Fruit fly (Drosophila melanogaster): Measurements from ENCODE around the gene spas.

The spas gene

DNA sequence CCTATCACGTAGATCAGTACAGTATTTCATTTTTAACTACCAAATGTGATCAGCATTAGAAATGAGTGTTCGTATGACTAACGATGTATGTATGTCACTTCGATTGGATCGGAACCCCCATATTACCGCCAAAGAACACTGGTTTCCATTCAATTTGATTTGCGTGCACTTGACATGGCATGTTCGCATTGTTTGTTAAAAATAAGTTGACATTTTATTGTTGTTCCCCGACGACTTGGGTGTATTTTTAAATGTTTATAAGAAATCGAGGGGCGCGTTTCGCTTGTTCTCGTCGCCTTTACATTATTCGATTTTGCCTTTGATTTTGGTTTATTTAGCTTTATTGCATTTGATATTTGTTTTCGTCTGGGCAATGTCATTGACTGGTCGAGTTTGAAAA is 22.6 kb upstream of the spas start:
- no peak for TF ChIP-seq noc (tag; optimal IDR thresholded peaks at IDR 0.05)

DNA sequence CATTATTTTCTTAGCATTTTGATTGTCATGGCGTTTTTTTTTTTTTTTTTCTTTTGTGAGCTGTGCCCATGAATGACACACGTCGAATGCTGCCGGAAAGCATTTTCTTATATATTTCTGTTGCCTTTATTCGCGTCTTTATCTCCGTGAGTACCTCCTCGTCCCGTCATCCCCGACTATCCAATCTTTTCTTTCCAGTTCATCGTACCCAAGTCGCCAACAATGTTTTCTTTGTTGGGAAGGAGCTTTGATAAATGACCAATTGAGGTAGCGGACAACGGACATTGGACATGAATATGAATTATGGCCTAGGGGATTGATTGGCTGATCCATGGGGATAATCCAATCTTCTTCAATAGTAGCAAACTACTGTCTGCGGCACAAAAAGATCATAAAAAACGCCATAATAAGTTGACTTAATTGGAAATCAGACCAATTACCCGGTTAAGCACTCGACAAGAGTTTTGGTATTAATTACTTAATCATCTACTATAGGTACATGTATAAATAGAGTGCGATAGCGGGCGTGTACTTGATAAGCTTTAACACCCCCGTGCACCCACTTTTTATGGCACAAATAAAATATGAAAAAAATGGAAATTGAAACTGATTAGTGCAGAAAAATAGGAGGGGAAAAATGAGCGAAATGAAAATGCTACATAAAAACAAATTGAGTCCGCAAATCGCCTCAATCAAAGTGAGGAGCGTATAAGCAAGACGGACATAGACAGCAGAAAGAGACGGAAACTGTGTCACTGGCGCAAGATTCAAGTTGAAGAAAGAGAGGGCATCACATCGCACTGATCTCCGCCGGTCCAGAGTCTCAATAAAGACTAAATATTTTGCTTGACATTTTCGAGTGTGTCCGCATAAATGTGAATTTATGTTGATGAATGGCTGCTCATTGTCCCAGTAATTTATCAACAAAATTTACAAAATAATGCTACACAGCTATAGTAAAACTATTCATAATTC is 21.8 kb upstream of the spas start:
- TF ChIP-seq noc (tag; optimal IDR thresholded peaks at IDR 0.05), result peak; percentile 33

DNA sequence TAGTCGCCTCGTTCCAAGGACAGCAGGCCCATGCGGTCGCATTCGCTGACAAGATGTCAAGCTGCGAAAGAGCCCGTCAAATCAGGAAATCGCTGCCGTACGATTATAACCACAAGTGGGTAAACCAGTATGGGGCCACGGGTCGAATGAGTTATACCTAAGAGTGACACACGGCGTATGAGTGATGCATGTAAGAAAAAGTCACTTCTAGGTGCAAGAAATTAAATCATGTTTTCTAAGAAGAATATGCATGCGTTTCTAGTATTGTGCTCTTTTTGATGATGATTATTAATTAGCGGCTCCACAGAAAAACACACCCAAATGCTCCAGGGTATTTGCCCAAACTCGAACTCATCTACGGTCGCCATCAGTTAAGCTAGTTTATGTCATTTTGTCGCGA is 20.4 kb upstream of the spas start:
- no peak for TF ChIP-seq noc (tag; optimal IDR thresholded peaks at IDR 0.05)

DNA sequence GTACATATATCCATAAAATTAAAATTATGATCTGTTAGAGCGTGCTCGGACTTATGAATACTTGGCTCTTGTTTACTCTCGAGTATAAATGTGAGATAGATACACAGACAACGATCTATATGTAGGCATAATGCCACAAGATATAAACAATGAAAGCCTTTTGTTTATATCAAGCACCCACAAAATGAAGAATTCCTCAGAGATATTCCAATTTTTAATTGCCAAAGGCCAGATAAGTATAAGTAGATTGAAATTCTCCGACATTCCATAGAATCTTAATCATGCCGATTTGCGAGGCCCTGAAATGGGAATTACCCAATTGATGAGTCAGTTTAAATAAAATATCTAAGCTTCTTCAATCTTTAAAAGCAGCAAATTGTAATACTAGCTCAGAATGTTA is 16.1 kb upstream of the spas start:
- TF ChIP-seq noc (tag; optimal IDR thresholded peaks at IDR 0.05), result no peak

DNA sequence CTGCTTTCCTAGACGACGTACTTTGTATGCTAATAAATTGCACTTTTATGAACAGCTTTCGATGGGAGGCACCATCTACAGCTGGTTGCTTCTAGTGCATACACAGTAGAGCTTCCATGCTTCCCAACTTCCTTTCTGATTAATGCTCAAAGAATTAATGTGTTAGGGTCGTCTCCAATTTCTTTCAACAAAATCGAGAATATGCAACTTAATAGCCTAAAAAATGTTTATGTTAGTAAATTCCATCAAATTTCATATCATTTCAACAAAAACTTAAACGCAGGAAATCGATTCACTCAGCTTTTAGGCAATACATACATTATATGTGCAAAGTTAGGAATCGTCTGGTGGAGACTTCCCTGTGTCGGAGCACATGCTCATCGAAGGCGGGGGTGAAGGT is 13.9 kb upstream of the spas start:
- TF ChIP-seq noc (tag; optimal IDR thresholded peaks at IDR 0.05), result no peak

DNA sequence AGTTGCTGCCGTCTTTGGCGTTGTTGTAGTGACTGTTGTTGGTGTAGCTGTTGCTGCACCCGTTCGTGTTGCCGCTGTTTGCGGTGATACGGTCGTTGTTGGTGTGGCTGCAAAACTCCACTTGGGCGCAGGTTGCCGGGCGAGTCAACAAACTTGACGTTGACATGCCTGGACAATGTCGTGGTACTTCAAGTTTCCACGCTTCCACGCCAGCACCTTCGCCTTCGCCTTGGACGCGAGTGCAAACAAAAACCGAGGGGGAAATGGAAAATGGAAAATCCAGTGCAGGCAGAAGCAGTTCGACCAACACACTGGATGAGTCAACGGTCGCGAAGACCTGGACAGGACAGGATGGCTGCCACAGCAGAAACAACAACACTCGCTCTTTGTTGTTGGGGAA is 13.3 kb upstream of the spas start:
- no peak for TF ChIP-seq noc (tag; optimal IDR thresholded peaks at IDR 0.05)

DNA sequence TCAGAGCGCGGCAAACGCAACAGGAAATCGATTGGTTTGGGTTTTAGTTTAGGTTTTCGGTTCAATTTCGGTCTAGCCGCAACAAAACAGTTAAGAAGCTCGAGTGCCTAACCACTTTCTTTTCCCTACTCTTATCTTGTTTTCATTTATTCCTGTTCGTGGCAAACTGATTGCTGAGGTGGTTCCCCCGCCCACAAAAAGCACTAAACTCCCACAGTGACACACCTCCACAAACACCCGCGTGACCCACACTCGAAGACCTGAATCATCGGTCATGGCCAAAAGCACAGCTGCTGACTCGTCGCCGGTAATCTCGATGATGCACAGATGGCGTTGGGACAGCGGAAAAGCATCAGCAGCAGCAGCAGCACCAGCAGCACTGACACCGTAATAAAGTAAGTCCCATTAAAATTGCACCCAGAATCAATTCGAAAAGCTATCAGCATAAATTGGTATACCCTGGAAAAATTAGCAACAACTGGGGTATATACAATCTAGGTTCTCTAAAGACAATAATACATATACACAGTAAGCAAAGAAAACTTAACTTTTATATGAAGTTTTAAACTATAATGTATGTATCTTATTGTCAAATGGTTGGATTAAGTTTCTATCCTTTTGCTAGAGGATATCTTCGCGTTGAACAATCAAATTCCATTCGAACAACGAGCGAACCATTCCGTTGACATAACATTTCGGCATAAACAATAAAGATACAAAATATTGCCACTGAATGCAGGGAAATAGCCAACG is 12.1 kb upstream of the spas start:
- TF ChIP-seq noc (tag; optimal IDR thresholded peaks at IDR 0.05), result no peak

DNA sequence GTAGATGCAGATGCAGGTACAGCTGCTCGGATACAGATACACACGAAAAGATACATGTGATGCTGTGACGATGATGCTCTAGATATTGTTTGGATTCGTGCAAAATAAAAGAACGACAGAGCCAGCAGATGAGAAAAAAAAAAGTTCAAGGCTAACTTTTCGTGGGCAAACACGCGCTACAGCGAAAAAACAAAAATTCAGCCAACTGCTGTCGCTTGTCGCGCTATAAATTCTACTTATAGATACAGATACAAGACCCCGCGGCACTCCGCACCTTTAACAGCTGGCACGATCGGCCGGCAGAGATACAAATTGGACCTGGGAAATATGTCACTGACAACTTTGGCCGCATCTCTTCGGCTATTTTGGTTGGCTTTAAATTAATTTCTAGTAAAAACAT is 11.5 kb upstream of the spas start:
- TF ChIP-seq noc (tag; optimal IDR thresholded peaks at IDR 0.05), result no peak

DNA sequence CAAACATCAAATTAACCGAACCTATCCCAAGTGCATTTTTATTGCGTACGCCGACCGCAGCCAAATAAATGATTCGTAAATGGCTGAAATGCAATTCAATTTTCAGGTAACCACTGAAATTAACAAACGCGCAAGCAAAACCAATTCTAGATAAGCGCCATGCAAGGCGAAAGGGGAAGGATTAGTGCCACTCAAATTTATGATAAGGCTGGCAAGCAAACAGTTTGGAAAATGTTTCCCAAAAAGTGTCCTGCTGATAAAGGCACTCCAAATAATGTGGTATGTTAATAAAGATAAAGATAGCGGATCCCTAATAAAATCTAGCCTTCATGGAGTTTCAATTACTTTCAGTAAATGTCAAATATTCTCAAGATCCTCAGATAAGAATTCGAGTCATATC is 10.8 kb upstream of the spas start:
- no peak for TF ChIP-seq noc (tag; optimal IDR thresholded peaks at IDR 0.05)

DNA sequence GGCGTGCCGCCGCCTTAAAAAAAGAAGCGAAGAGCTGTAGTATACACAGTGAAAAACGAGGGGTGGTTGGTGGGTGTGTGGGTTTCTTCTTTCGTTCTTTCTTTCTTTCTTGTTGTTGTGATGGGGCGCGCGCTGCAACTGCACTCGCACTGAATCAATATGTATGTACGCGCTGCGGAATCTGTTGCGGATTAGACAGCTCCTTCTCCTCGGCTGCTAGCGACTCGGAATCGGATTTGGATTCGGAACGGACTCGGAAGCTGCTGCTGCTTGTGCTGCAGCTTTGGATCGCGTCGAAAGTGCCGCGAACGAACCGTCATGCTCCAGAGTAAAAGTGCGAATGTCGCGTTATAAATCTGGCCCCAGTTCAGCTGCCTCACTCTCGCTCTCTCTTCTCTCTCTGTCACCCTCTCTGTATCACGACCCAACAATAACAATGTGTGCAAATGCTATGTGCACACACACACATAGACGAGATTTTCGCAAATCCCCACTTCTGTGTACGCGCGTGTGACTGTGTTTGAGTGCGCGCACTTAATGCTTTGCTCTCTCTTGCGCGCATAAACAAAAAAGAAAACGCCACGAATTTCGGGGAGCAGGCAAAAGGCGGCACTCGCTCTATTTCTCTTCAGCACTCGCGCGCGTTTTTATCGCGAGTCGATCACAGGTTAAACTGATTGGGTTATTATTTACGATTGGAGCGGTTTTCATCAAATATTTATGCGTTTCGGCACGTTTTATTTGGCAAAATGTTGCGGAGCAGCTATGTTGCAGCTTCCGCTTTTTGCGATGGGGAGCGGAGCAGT is 6.8 kb upstream of the spas start:
- TF ChIP-seq noc (tag; optimal IDR thresholded peaks at IDR 0.05), result peak; percentile 14

DNA sequence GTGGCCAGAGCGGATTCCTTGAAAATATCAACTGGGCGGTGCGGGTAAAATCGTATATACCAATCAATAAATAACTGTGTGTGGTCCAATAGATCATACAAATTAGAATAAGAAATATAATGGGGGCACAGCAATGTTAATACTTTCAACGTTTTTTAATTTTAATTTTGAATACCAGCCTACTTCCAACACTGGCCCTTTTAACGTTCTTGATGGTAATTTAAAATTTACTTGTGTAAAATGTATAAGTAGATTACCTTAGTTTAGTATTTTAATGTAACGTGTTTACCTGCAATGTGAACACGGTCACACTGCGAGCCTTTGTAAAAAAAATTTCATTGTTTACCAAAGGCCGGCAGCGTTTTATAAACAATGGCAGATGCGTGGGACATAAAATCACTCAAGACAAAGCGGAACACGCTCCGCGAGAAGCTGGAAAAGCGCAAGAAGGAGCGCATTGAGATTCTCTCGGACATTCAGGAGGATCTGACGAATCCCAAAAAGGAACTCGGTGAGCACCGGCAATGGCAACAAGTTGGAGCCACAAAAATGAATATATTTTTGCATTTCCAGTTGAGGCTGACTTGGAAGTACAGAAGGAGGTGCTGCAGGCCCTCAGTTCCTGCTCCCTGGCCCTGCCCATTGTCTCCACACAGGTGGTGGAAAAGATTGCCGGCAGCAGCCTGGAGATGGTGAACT is 6.0 kb upstream of the spas start, which contains the start of the genes KrT95D and Mettl3:
Gene KrT95D (minus strand): TSS at position 3 of the 699 bp plus-strand sequence.
Gene Mettl3 (plus strand): TSS at position 333 of the 699 bp plus-strand sequence.
- no peak for TF ChIP-seq noc (tag; optimal IDR thresholded peaks at IDR 0.05)

DNA sequence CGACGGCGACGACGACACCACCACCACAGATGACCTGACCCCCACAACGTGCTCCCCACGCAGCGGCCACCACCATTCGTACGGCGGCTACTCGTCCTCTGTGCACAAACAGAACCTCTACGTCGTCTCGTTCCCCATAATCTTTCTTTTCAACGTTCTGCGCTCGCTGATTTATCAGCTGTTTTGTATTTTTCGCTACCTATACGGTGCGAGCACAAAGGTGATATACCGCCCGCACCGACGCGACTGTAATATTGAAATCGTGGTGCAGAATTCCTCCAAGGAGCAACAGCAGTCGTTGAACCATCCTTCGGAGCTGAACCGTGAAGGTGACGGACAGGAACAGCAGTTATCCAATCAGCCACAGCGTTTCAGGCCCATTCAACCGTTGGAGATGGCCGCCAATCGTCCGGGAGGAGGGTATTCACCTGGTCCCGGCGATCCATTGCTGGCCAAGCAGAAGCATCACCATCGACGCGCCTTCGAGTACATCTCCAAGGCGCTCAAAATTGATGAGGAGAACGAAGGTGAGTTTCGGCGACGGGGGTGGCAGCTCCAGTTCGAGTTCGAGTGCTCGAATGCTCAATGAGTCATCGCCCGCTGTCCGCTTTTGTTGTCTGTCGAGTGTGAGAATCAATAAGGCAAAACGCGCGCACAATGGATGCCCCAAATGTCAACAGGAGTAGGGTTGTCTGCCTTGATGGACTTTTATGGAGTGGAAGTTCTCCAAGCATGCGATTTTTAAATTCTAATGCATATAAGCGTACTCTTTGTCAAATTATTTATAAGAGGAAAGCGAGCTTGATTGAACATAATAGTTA is 931 bp downstream of the spas start, which contains the start of gene Miro:
Gene Miro (minus strand): TSS at position 112 of the 821 bp plus-strand sequence.
- no peak for TF ChIP-seq noc (tag; optimal IDR thresholded peaks at IDR 0.05)

DNA sequence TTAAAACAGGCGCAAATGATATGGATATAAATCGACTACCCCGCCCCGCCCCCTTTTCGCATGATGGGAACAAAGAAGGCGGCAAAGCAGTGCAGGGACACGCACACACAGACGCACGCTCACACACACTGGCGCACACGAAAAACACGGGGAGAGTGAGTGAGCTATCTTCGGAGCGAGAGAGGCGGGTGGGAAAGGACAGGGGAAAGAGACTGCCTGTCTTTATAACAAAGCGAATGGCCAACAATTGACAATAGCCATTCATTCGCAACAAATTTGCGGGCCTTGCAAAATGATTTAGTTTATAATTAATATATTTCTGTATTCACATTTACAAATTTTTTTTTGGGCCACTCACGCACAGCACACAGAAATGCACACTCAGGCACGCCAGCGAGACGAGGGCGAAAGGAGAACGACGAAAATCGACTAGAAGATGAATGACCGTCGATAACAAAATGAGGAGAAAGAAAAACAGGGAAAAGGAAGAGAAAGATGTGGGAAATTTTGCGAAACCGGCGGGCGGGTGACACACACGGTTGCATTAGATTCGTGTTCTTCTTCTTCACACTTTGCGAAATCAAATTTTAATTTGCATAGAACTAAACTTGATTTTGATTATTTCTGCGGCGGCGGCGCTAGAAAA is 8.7 kb downstream of the spas start:
- peak; percentile 41 for TF ChIP-seq noc (tag; optimal IDR thresholded peaks at IDR 0.05)

Measured in whole organism, larva.